Worm (Caenorhabditis elegans): Measurements from ENCODE around the gene best-17.

- no peak for TF ChIP-seq flt-1 (GFP tag; IDR thresholded peaks at IDR 0.05)
- TF ChIP-seq T22C8.4 (GFP tag; IDR thresholded peaks at IDR 0.05): no peak
- TF ChIP-seq cog-1 (tag; optimal IDR thresholded peaks at IDR 0.05): no peak
- no peak for TF ChIP-seq tab-1 (GFP tag; IDR thresholded peaks at IDR 0.05)
- no peak for TF ChIP-seq med-1 (GFP tag; optimal IDR thresholded peaks at IDR 0.05; ENCODE audit: insufficient read depth)
- TF ChIP-seq ztf-23 (GFP tag; IDR thresholded peaks at IDR 0.05): no peak
Measured at ce11 chrIII:658357-658756, 48.9 kb upstream of the best-17 start, which contains the start of gene C09F5.1.

Data from whole organism, midembryonic.